Worm (Caenorhabditis elegans) whole organism, L4 larva: ENCODE data around the gene hex-5.

Source experiments
- R02D3.7 ChIP-seq: fragments of 150-350 bp; sonication (generic microtip); optimal IDR thresholded peaks from 3 replicates; lab custom pipeline; 2014; ENCODE audit warnings: missing biosample characterization, missing genetic modification characterization
- Y48G9A.11 ChIP-seq: fragments of 200-800 bp; sonication (Bioruptor generic); IDR thresholded peaks from 2 replicates; pipeline ENCODE4 v1.3.6; 2022; ENCODE audit warnings: missing genetic modification reagents, missing genetic modification characterization, missing compliant biosample characterization
- aha-1 ChIP-seq: fragments of 150-350 bp; peaks from one replicate; lab custom pipeline; 2014; ENCODE audit warnings: missing biosample characterization, missing genetic modification characterization
- ama-1 ChIP-seq: fragments of 150-350 bp; optimal IDR thresholded peaks from 2 replicates; lab custom pipeline; 2014; ENCODE audit warnings: inconsistent platforms, mixed read lengths
- arid-1 ChIP-seq: fragments of 200-800 bp; sonication (Bioruptor generic); conservative IDR thresholded peaks from 2 replicates; pipeline ENCODE4 v1.3.6; 2022; ENCODE audit warnings: missing genetic modification reagents, missing genetic modification characterization, missing compliant biosample characterization
- ceh-20 ChIP-seq: fragments of 200-800 bp; sonication (Bioruptor generic); IDR thresholded peaks from 2 replicates; pipeline ENCODE4 v1.3.6; 2022; ENCODE audit warnings: missing genetic modification reagents, missing genetic modification characterization, missing compliant biosample characterization
- ceh-28 ChIP-seq: fragments of 150-350 bp; optimal IDR thresholded peaks from 2 replicates; lab custom pipeline; 2014; ENCODE audit warnings: missing biosample characterization, missing genetic modification reagents, missing genetic modification characterization
- ceh-82 ChIP-seq: sonication (generic microtip); optimal IDR thresholded peaks from 2 replicates; lab custom pipeline; 2017; ENCODE audit warnings: missing biosample characterization, missing genetic modification characterization
- ces-1 ChIP-seq: fragments of 150-350 bp; sonication (generic microtip); optimal IDR thresholded peaks from 4 replicates; lab custom pipeline; 2014; ENCODE audit warnings: missing biosample characterization, missing genetic modification reagents, missing genetic modification characterization
- ctbp-1 ChIP-seq: fragments of 200-800 bp; sonication (Bioruptor generic); IDR thresholded peaks from 2 replicates; pipeline ENCODE4 v1.3.6; 2022; ENCODE audit warnings: missing genetic modification reagents, missing genetic modification characterization, missing compliant biosample characterization
- daf-12 ChIP-seq: fragments of 150-350 bp; optimal IDR thresholded peaks from 2 replicates; lab custom pipeline; 2014; ENCODE audit warnings: missing biosample characterization, missing genetic modification reagents, missing genetic modification characterization
- daf-8 ChIP-seq: fragments of 200-800 bp; sonication (Bioruptor generic); IDR thresholded peaks from 2 replicates; pipeline ENCODE4 v1.3.6; 2022; ENCODE audit warnings: missing genetic modification characterization, missing compliant biosample characterization
- dmd-8 ChIP-seq: fragments of 200-800 bp; sonication (Bioruptor generic); IDR thresholded peaks from 2 replicates; pipeline ENCODE4 v1.3.6; 2022; ENCODE audit warnings: missing genetic modification characterization, missing compliant biosample characterization
- dpl-1 ChIP-seq: fragments of 150-350 bp; optimal IDR thresholded peaks from 2 replicates; lab custom pipeline; 2014; ENCODE audit warnings: missing biosample characterization, missing genetic modification reagents, missing genetic modification characterization
- dve-1 ChIP-seq: sonication (generic microtip); optimal IDR thresholded peaks from 2 replicates; lab custom pipeline; 2017; ENCODE audit warnings: antibody characterized with exemption, mild to moderate bottlenecking, missing genetic modification characterization, missing compliant biosample characterization; ENCODE audit not compliant: insufficient read depth
- egl-27 ChIP-seq: sonication (generic microtip); optimal IDR thresholded peaks from 3 replicates; lab custom pipeline; 2017; ENCODE audit warnings: missing biosample characterization, missing genetic modification reagents, missing genetic modification characterization
- fos-1 ChIP-seq: fragments of 150-350 bp; optimal IDR thresholded peaks from 2 replicates; lab custom pipeline; 2014; ENCODE audit warnings: missing biosample characterization, missing genetic modification characterization
- hif-1 ChIP-seq, 2 experiments: sonication (generic microtip); optimal IDR thresholded peaks; 2 replicates each; lab custom pipeline; 2016 to 2017; ENCODE audit warnings: missing compliant biosample characterization in 2 of 2, missing genetic modification characterization in 2 of 2, missing genetic modification reagents in 2 of 2, missing genotype in 2 of 2, mild to moderate bottlenecking in 1 of 2
- jun-1 ChIP-seq: fragments of 150-350 bp; optimal IDR thresholded peaks from 2 replicates; lab custom pipeline; 2014; ENCODE audit warnings: missing biosample characterization, missing genetic modification reagents, missing genetic modification characterization
- lin-15B ChIP-seq: fragments of 150-350 bp; sonication (generic microtip); optimal IDR thresholded peaks from 3 replicates; lab custom pipeline; 2014; ENCODE audit warnings: missing biosample characterization, missing genetic modification characterization
- madf-5 ChIP-seq, 2 experiments: fragments of 200-800 bp; sonication (Bioruptor generic); IDR thresholded peaks; 2 replicates each; pipeline ENCODE4 v1.3.6; 2022; ENCODE audit warnings: missing compliant biosample characterization in 2 of 2, missing genetic modification characterization in 2 of 2
- mdt-29 ChIP-seq: fragments of 200-800 bp; sonication (Bioruptor generic); IDR thresholded peaks from 2 replicates; pipeline ENCODE4 v1.3.6; 2022; ENCODE audit warnings: missing genetic modification reagents, missing genetic modification characterization, missing compliant biosample characterization
- mes-2 ChIP-seq: sonication (generic microtip); optimal IDR thresholded peaks from 2 replicates; lab custom pipeline; 2016; ENCODE audit warnings: missing genotype, mild to moderate bottlenecking, missing genetic modification characterization, missing compliant biosample characterization; ENCODE audit not compliant: poor library complexity, severe bottlenecking
- mxl-3 ChIP-seq: fragments of 200-800 bp; sonication (Bioruptor generic); optimal IDR thresholded peaks from 2 replicates; lab custom pipeline; 2018; ENCODE audit warnings: mild to moderate bottlenecking, missing genetic modification characterization, missing compliant biosample characterization
- nhr-25 ChIP-seq: sonication (generic microtip); optimal IDR thresholded peaks from 2 replicates; lab custom pipeline; 2017; ENCODE audit warnings: missing genetic modification characterization, mild to moderate bottlenecking, missing compliant biosample characterization, antibody characterized with exemption, moderate library complexity, borderline replicate concordance; ENCODE audit not compliant: insufficient read depth
- nhr-42 ChIP-seq: fragments of 200-800 bp; sonication (Bioruptor generic); IDR thresholded peaks from 2 replicates; pipeline ENCODE4 v1.3.6; 2022; ENCODE audit warnings: missing genetic modification characterization, missing compliant biosample characterization
- nhr-6 ChIP-seq: fragments of 150-350 bp; optimal IDR thresholded peaks from 2 replicates; lab custom pipeline; 2014; ENCODE audit warnings: missing biosample characterization, missing genetic modification characterization
- nhr-77 ChIP-seq: fragments of 150-350 bp; optimal IDR thresholded peaks from 2 replicates; lab custom pipeline; 2014; ENCODE audit warnings: missing biosample characterization, missing genetic modification characterization
- rbr-2 ChIP-seq: sonication (generic microtip); optimal IDR thresholded peaks from 2 replicates; lab custom pipeline; 2016; ENCODE audit warnings: missing genotype, missing genetic modification characterization, missing compliant biosample characterization
- snpc-1.2 ChIP-seq: fragments of 200-800 bp; sonication (Bioruptor generic); IDR thresholded peaks from 2 replicates; pipeline ENCODE4 v1.3.6; 2022; ENCODE audit warnings: missing genetic modification reagents, missing genetic modification characterization, missing compliant biosample characterization
- tra-1 ChIP-seq: fragments of 200-800 bp; sonication (Bioruptor generic); IDR thresholded peaks from 2 replicates; pipeline ENCODE4 v1.3.6; 2022; ENCODE audit warnings: missing genetic modification reagents, missing genetic modification characterization, missing compliant biosample characterization
- unc-39 ChIP-seq: sonication (generic microtip); optimal IDR thresholded peaks from 2 replicates; lab custom pipeline; 2017; ENCODE audit warnings: missing biosample characterization, missing genetic modification characterization
- unc-62 ChIP-seq, 3 experiments: fragments of 150-350 bp in 1 of 3; sonication (generic microtip); optimal IDR thresholded peaks in 2 of 3; peaks in 1 of 3; 1 replicate in 1 of 3; 2 replicates in 2 of 3; lab custom pipeline; 2014 to 2017; ENCODE audit warnings: missing biosample characterization in 3 of 3, missing genetic modification characterization in 3 of 3, missing genetic modification reagents in 3 of 3, missing genotype in 1 of 3
- zag-1 ChIP-seq: fragments of 150-350 bp; optimal IDR thresholded peaks from 2 replicates; lab custom pipeline; 2014; ENCODE audit warnings: missing biosample characterization, missing genetic modification characterization
- zip-11 ChIP-seq: fragments of 200-800 bp; sonication (Bioruptor generic); IDR thresholded peaks from 2 replicates; pipeline ENCODE4 v1.3.6; 2022; ENCODE audit warnings: missing genetic modification characterization, missing compliant biosample characterization

hex-5 gene

DNA sequence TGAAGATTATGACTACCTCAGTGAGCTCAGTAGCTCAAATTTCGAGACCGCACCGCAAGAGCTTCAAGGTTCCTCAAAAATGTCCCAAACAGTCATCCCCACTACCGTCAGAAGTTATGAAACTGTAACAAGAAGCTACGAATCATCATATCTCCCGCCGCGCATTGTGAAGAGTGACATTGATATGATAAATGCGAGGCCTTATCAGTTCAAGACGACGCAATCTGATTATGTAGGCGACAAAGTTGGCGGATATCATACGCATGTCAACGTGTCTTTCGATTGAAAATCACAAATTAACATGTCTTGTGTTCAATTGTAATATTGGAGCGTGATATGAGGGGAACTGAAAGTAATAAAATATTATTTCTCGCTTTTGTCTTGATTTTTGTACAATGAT, 4.6 kb downstream of the hex-5 start:
- TF ChIP-seq egl-27 (tag; lab: Kevin White, UChicago), result no peak
- peak; percentile 40 for TF ChIP-seq mxl-3 (GFP tag; lab: Kevin White, UChicago)

DNA sequence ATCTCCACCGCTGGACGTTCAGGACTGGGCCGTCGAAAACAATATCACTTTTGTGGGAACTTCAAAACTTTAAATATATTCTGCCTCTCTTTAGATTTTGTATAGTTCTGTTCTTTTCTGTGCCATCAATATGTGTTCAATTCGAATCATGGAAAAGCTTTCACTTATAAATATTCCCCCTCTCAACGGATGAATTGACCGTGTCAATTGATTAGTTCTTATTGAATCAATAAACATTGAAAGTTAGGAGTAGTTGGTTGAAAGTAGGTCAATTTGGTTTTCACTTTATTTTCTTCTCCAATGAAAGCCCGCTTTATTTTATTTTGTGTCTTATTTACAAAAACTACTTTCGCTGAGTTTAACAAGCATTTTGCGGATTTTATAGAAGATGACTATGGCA, 6.9 kb downstream of the hex-5 start, which contains the start of gene lips-8:
lips-8 (plus strand) TSS at position 301 of the 400 bp plus-strand sequence.
- TF ChIP-seq jun-1 (tag; lab: Kevin White, UChicago), result no peak
- no peak for TF ChIP-seq daf-8 (GFP tag; lab: Robert Waterston, UW)
- TF ChIP-seq lin-15B, result no peak
- TF ChIP-seq mdt-29 (GFP tag; lab: Robert Waterston, UW), result no peak
- TF ChIP-seq ctbp-1 (GFP tag; lab: Robert Waterston, UW), result no peak
- TF ChIP-seq ceh-20, result no peak
- no peak for TF ChIP-seq dmd-8 (GFP tag; lab: Robert Waterston, UW)
- TF ChIP-seq arid-1 (GFP tag; lab: Robert Waterston, UW), result no peak
- no peak for TF ChIP-seq R02D3.7 (tag; lab: Kevin White, UChicago)
- no peak for TF ChIP-seq madf-5 (GFP tag; IDR thresholded peaks at IDR 0.05; lab: Robert Waterston, UW)
- no peak for TF ChIP-seq dpl-1
- no peak for TF ChIP-seq Y48G9A.11 (GFP tag; lab: Robert Waterston, UW)
- TF ChIP-seq dve-1 (tag; lab: Kevin White, UChicago), result no peak
- no peak for TF ChIP-seq nhr-25 (tag; lab: Kevin White, UChicago)
- TF ChIP-seq egl-27 (tag; lab: Kevin White, UChicago), result no peak

DNA sequence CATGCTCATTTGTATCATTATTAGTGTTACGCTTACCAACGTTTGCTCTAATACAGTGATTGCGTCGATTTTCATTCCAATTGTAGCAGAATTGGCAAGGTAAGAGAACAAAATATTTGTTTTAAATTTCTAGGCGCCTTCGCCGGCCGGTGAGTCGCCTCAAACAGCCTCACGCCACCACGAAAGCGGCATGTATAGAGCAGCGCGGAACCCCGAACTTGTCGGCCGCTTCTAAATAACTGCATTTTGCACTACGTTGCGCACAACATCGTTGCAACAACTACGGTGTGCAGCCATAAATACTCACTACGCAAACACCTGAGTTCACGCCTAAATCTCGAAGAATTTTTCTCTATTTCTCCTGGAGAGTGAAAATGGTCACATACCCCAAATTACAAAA, 7.9 kb downstream of the hex-5 start:
- TF ChIP-seq ama-1 (no peak), rbr-2 (tag; lab: Kevin White, UChicago) (no peak), ceh-82 (tag; lab: Kevin White, UChicago) (no peak), fos-1 (no peak), aha-1 (tag; lab: Kevin White, UChicago) (peak; percentile 59), snpc-1.2 (0 out of 2 replicates have a peak, but pooled peaks have one; percentile 31), hif-1 (tag; optimal IDR thresholded peaks at IDR 0.05; lab: Kevin White, UChicago) (no peak), mes-2 (tag; lab: Kevin White, UChicago) (no peak)

DNA sequence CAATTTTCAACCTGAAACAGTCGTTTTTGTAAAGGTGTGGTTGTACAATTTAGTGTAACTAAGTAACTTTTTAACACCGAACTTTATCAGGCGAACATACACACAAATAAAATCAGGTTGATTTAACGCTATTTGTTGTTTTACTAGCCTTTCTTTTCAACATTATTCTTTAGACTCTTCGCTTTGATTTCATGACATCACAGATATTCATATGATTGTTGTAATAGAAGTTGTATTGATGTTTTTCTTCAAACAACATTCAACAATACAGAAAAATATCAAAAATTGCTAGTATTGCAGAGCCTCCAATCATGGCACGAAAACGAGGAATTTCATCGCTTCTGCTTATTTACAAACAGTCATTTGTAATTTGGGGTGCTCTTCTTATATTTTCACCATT, 10.2 kb downstream of the hex-5 start, which contains the start of gene nac-1:
nac-1 (plus strand) TSS at position 301 of the 400 bp plus-strand sequence.
- TF ChIP-seq tra-1 (GFP tag; lab: Robert Waterston, UW) (no peak), nhr-77 (tag; lab: Kevin White, UChicago) (no peak), unc-39 (tag; lab: Kevin White, UChicago) (no peak), nhr-6 (tag; lab: Kevin White, UChicago) (no peak), ces-1 (GFP tag; lab: Kevin White, UChicago) (no peak), zip-11 (no peak), ceh-28 (no peak), snpc-1.2 (no peak), daf-12 (tag; lab: Kevin White, UChicago) (no peak), mxl-3 (GFP tag; lab: Kevin White, UChicago) (no peak), ctbp-1 (GFP tag; lab: Robert Waterston, UW) (no peak), nhr-42 (GFP tag; lab: Robert Waterston, UW) (no peak), zag-1 (tag; lab: Kevin White, UChicago) (no peak), unc-62 (GFP tag; optimal IDR thresholded peaks at IDR 0.05 in 1 of 2; lab: Kevin White, UChicago) (no peak), unc-62 (tag; optimal IDR thresholded peaks at IDR 0.05; lab: Kevin White, UChicago) (no peak)
- TF ChIP-seq, all 104 proteins: peak for 0
